Worm (Caenorhabditis elegans): ENCODE measurements around the gene mask-1.

The mask-1 gene

ce11 chrIV:10342361-10342706 is 32.4 kb upstream of the mask-1 start:
- TF ChIP-seq fkh-10 (GFP tag; optimal IDR thresholded peaks at IDR 0.05) (no peak), C34B4.2 (tag; optimal IDR thresholded peaks at IDR 0.05) (no peak), blmp-1 (tag; optimal IDR thresholded peaks at IDR 0.05) (peak; percentile 98), nhr-11 (tag; optimal IDR thresholded peaks at IDR 0.05) (peak; percentile 41), lin-35 (GFP tag; optimal IDR thresholded peaks at IDR 0.05) (peak in 1 of 2 experiments; percentile 50), fkh-8 (tag; optimal IDR thresholded peaks at IDR 0.05) (peak; percentile 88), lin-39 (tag; optimal IDR thresholded peaks at IDR 0.05) (peak; percentile 67), sox-4 (tag; optimal IDR thresholded peaks at IDR 0.05) (peak; percentile 32), nhr-77 (tag; optimal IDR thresholded peaks at IDR 0.05) (peak; percentile 39), jun-1 (tag; optimal IDR thresholded peaks at IDR 0.05) (peak; percentile 87), hlh-4 (tag; optimal IDR thresholded peaks at IDR 0.05) (no peak), egl-13 (tag; optimal IDR thresholded peaks at IDR 0.05) (peak; percentile 75), skn-1 (tag; optimal IDR thresholded peaks at IDR 0.05) (peak; percentile 51), ets-5 (GFP tag; IDR thresholded peaks at IDR 0.05) (no peak), zip-4 (GFP tag; optimal IDR thresholded peaks at IDR 0.05) (no peak), zag-1 (tag; optimal IDR thresholded peaks at IDR 0.05) (no peak), ces-1 (GFP tag; optimal IDR thresholded peaks at IDR 0.05) (no peak), fkh-4 (tag; optimal IDR thresholded peaks at IDR 0.05; ENCODE audit: borderline replicate concordance) (no peak), irx-1 (tag; optimal IDR thresholded peaks at IDR 0.05) (no peak), mab-9 (GFP tag; IDR thresholded peaks at IDR 0.05) (0 out of 2 replicates have a peak, but pooled peaks have one; percentile 10), isw-1 (GFP tag; IDR thresholded peaks at IDR 0.05) (no peak), lin-13 (GFP tag; optimal IDR thresholded peaks at IDR 0.05) (peak; percentile 8), dpl-1 (GFP tag; optimal IDR thresholded peaks at IDR 0.05) (peak in 1 of 3 experiments; percentile 5), ceh-90 (tag; optimal IDR thresholded peaks at IDR 0.05) (no peak), nhr-84 (tag; optimal IDR thresholded peaks at IDR 0.05) (no peak), tlp-1 (tag; optimal IDR thresholded peaks at IDR 0.05) (no peak), nhr-76 (tag; optimal IDR thresholded peaks at IDR 0.05) (no peak), grh-1 (GFP tag; IDR thresholded peaks at IDR 0.05) (peak; percentile 31), ceh-82 (tag; optimal IDR thresholded peaks at IDR 0.05) (peak in 1 of 3 experiments; percentile 40), hlh-17 (GFP tag; optimal IDR thresholded peaks at IDR 0.05; ENCODE audit: borderline replicate concordance) (no peak), efl-3 (GFP tag; optimal IDR thresholded peaks at IDR 0.05) (no peak), snpc-4 (tag; optimal IDR thresholded peaks at IDR 0.05) (no peak), unc-62 (GFP tag; optimal IDR thresholded peaks at IDR 0.05) (no peak), nhr-237 (tag; optimal IDR thresholded peaks at IDR 0.05) (no peak), ceh-88 (GFP tag; IDR thresholded peaks at IDR 0.05) (no peak), elt-3 (tag; optimal IDR thresholded peaks at IDR 0.05) (peak in 3 of 6 experiments; percentile 39 to 90 (median 60)), snu-23 (GFP tag; optimal IDR thresholded peaks at IDR 0.05) (peak; percentile 47), pag-3 (tag; optimal IDR thresholded peaks at IDR 0.05; ENCODE audit: borderline replicate concordance, insufficient read depth) (no peak), nhr-47 (tag; optimal IDR thresholded peaks at IDR 0.05) (peak; percentile 67), unc-30 (tag; optimal IDR thresholded peaks at IDR 0.05) (no peak), fos-1 (tag; optimal IDR thresholded peaks at IDR 0.05) (peak; percentile 63), sup-37 (GFP tag; optimal IDR thresholded peaks at IDR 0.05) (peak; percentile 2), xbp-1 (tag; optimal IDR thresholded peaks at IDR 0.05) (peak; percentile 13), nhr-71 (tag; optimal IDR thresholded peaks at IDR 0.05) (peak; percentile 85), lir-3 (tag; optimal IDR thresholded peaks at IDR 0.05; ENCODE audit: poor library complexity) (no peak), unc-98 (GFP tag; IDR thresholded peaks at IDR 0.05) (no peak), C16A3.4 (tag; optimal IDR thresholded peaks at IDR 0.05) (peak; percentile 46), mdl-1 (tag; optimal IDR thresholded peaks at IDR 0.05) (peak in 1 of 2 experiments; percentile 45), C04F5.9 (tag; optimal IDR thresholded peaks at IDR 0.05) (no peak), lin-15B (tag; optimal IDR thresholded peaks at IDR 0.05) (no peak), rnt-1 (tag; optimal IDR thresholded peaks at IDR 0.05) (peak; percentile 71), lsy-2 (tag; optimal IDR thresholded peaks at IDR 0.05) (peak; percentile 25 to 61), nhr-28 (tag; optimal IDR thresholded peaks at IDR 0.05) (no peak)
